Worm (Caenorhabditis elegans) whole organism, late embryonic: Measurements from ENCODE around the gene serp-1.2.
A peak's percentile ranks its signal among the peaks of the same experiment; 100 is the strongest.

Experiments
- C08G9.2 ChIP-seq: sonication (generic microtip); optimal IDR thresholded peaks from 2 replicates; lab custom pipeline; 2016; ENCODE audit warnings: mild to moderate bottlenecking, missing genetic modification characterization, moderate library complexity, missing compliant biosample characterization
- C38D4.7 ChIP-seq: fragments of 200-800 bp; sonication (Bioruptor generic); optimal IDR thresholded peaks from 2 replicates; lab custom pipeline; 2018; ENCODE audit warnings: mild to moderate bottlenecking, missing genetic modification characterization, moderate library complexity, missing compliant biosample characterization
- F13H6.1 ChIP-seq: sonication (generic microtip); optimal IDR thresholded peaks from 2 replicates; lab custom pipeline; 2016; ENCODE audit warnings: missing genetic modification characterization, missing compliant biosample characterization
- K02D7.2 ChIP-seq: sonication (generic microtip); optimal IDR thresholded peaks from 2 replicates; lab custom pipeline; 2017; ENCODE audit warnings: mild to moderate bottlenecking, missing genetic modification characterization, missing compliant biosample characterization
- T23F11.4 ChIP-seq: fragments of 200-800 bp; sonication (Bioruptor generic); optimal IDR thresholded peaks from 2 replicates; lab custom pipeline; 2018; ENCODE audit warnings: mild to moderate bottlenecking, missing genetic modification characterization, missing compliant biosample characterization
- ahr-1 ChIP-seq: sonication (generic microtip); optimal IDR thresholded peaks from 2 replicates; lab custom pipeline; 2016; ENCODE audit warnings: missing genetic modification characterization, missing compliant biosample characterization
- ama-1 ChIP-seq: fragments of 150-350 bp; optimal IDR thresholded peaks from 2 replicates; lab custom pipeline; 2014
- ceh-14 ChIP-seq: sonication (generic microtip); optimal IDR thresholded peaks from 2 replicates; lab custom pipeline; 2016; ENCODE audit warnings: missing genotype, missing genetic modification characterization, missing compliant biosample characterization
- ceh-18 ChIP-seq: sonication (generic microtip); optimal IDR thresholded peaks from 2 replicates; lab custom pipeline; 2016; ENCODE audit warnings: missing genetic modification characterization, missing compliant biosample characterization
- ceh-19 ChIP-seq: fragments of 200-800 bp; sonication (Bioruptor generic); optimal IDR thresholded peaks from 2 replicates; lab custom pipeline; 2018; ENCODE audit warnings: mild to moderate bottlenecking, missing genetic modification characterization, missing compliant biosample characterization
- ceh-2 ChIP-seq: sonication (generic microtip); optimal IDR thresholded peaks from 2 replicates; lab custom pipeline; 2016; ENCODE audit warnings: missing genotype, missing genetic modification characterization, missing compliant biosample characterization
- ceh-22 ChIP-seq: sonication (generic microtip); optimal IDR thresholded peaks from 2 replicates; lab custom pipeline; 2017; ENCODE audit warnings: missing biosample characterization, missing genetic modification characterization
- ceh-24 ChIP-seq: sonication (generic microtip); optimal IDR thresholded peaks from 2 replicates; lab custom pipeline; 2016; ENCODE audit warnings: mild to moderate bottlenecking, missing genetic modification characterization, missing compliant biosample characterization
- ceh-30 ChIP-seq: fragments of 150-350 bp; optimal IDR thresholded peaks from 2 replicates; lab custom pipeline; 2014; ENCODE audit warnings: missing biosample characterization, missing genetic modification characterization
- ceh-31 ChIP-seq: sonication (generic microtip); optimal IDR thresholded peaks from 2 replicates; lab custom pipeline; 2016; ENCODE audit warnings: missing genetic modification characterization, missing compliant biosample characterization
- ceh-45 ChIP-seq: fragments of 200-800 bp; sonication (Bioruptor generic); IDR thresholded peaks from 2 replicates; pipeline ENCODE4 v1.3.6; 2022; ENCODE audit warnings: missing genetic modification reagents, missing genetic modification characterization, missing compliant biosample characterization
- ceh-48 ChIP-seq: sonication (generic microtip); optimal IDR thresholded peaks from 2 replicates; lab custom pipeline; 2016; ENCODE audit warnings: missing genetic modification characterization, inconsistent platforms, missing compliant biosample characterization
- ceh-6 ChIP-seq: fragments of 200-800 bp; sonication (Bioruptor generic); optimal IDR thresholded peaks from 2 replicates; lab custom pipeline; 2018; ENCODE audit warnings: mild to moderate bottlenecking, missing genetic modification characterization, missing compliant biosample characterization
- dmd-4 ChIP-seq: sonication (generic microtip); optimal IDR thresholded peaks from 2 replicates; lab custom pipeline; 2016; ENCODE audit warnings: borderline replicate concordance, missing genetic modification characterization, missing compliant biosample characterization
- dve-1 ChIP-seq: sonication (generic microtip); optimal IDR thresholded peaks from 2 replicates; lab custom pipeline; 2017; ENCODE audit warnings: antibody characterized with exemption, mild to moderate bottlenecking, missing genetic modification characterization, missing compliant biosample characterization
- ets-4 ChIP-seq: sonication (generic microtip); optimal IDR thresholded peaks from 2 replicates; lab custom pipeline; 2016; ENCODE audit warnings: missing genetic modification characterization, missing compliant biosample characterization
- eyg-1 ChIP-seq: sonication (generic microtip); optimal IDR thresholded peaks from 2 replicates; lab custom pipeline; 2016; ENCODE audit warnings: missing genotype, missing genetic modification characterization, missing compliant biosample characterization
- fax-1 ChIP-seq: sonication (generic microtip); optimal IDR thresholded peaks from 2 replicates; lab custom pipeline; 2016; ENCODE audit warnings: missing genotype, missing genetic modification characterization, missing compliant biosample characterization
- fkh-6 ChIP-seq: sonication (generic microtip); optimal IDR thresholded peaks from 2 replicates; lab custom pipeline; 2016; ENCODE audit warnings: missing genetic modification characterization, missing compliant biosample characterization
- gmeb-2 ChIP-seq: sonication (generic microtip); optimal IDR thresholded peaks from 2 replicates; lab custom pipeline; 2016; ENCODE audit warnings: missing genetic modification characterization, inconsistent platforms, missing compliant biosample characterization
- hlh-13 ChIP-seq: fragments of 200-800 bp; sonication (Bioruptor generic); optimal IDR thresholded peaks from 2 replicates; lab custom pipeline; 2018; ENCODE audit warnings: mild to moderate bottlenecking, missing genetic modification characterization, missing compliant biosample characterization
- hlh-6 ChIP-seq: sonication (generic microtip); optimal IDR thresholded peaks from 2 replicates; lab custom pipeline; 2016; ENCODE audit warnings: missing genotype, missing genetic modification characterization, missing compliant biosample characterization
- hlh-8 ChIP-seq: sonication (generic microtip); optimal IDR thresholded peaks from 2 replicates; lab custom pipeline; 2016; ENCODE audit warnings: missing genotype, missing genetic modification characterization, missing compliant biosample characterization
- lin-11 ChIP-seq: fragments of 200-800 bp; sonication (Bioruptor generic); optimal IDR thresholded peaks from 2 replicates; lab custom pipeline; 2018; ENCODE audit warnings: mild to moderate bottlenecking, missing genetic modification characterization, missing compliant biosample characterization
- madf-2 ChIP-seq: sonication (generic microtip); optimal IDR thresholded peaks from 2 replicates; lab custom pipeline; 2017; ENCODE audit warnings: missing genetic modification characterization, missing compliant biosample characterization
- nhr-232 ChIP-seq: sonication (generic microtip); optimal IDR thresholded peaks from 2 replicates; lab custom pipeline; 2016; ENCODE audit warnings: missing genetic modification characterization, missing compliant biosample characterization
- odd-2 ChIP-seq: sonication (generic microtip); optimal IDR thresholded peaks from 2 replicates; lab custom pipeline; 2017; ENCODE audit warnings: antibody characterized with exemption, mild to moderate bottlenecking, missing genetic modification characterization, missing compliant biosample characterization
- pag-3 ChIP-seq: sonication (generic microtip); optimal IDR thresholded peaks from 2 replicates; lab custom pipeline; 2016; ENCODE audit warnings: missing compliant biosample characterization, missing genetic modification characterization, borderline replicate concordance
- pat-9 ChIP-seq: fragments of 200-800 bp; sonication (Bioruptor generic); optimal IDR thresholded peaks from 2 replicates; lab custom pipeline; 2018; ENCODE audit warnings: mild to moderate bottlenecking, missing genetic modification characterization, moderate library complexity, missing compliant biosample characterization
- pax-1 ChIP-seq: fragments of 150-350 bp; optimal IDR thresholded peaks from 2 replicates; lab custom pipeline; 2014; ENCODE audit warnings: missing biosample characterization, missing genetic modification characterization
- pqm-1 ChIP-seq: sonication (generic microtip); optimal IDR thresholded peaks from 2 replicates; lab custom pipeline; 2016; ENCODE audit warnings: missing genetic modification characterization, missing compliant biosample characterization
- pros-1 ChIP-seq: fragments of 150-350 bp; optimal IDR thresholded peaks from 2 replicates; lab custom pipeline; 2014; ENCODE audit warnings: missing biosample characterization, missing genetic modification reagents, missing genetic modification characterization
- ref-2 ChIP-seq: sonication (generic microtip); optimal IDR thresholded peaks from 2 replicates; lab custom pipeline; 2016; ENCODE audit warnings: missing genetic modification characterization, missing compliant biosample characterization
- sdc-2 ChIP-seq: sonication (generic microtip); optimal IDR thresholded peaks from 2 replicates; lab custom pipeline; 2016; ENCODE audit warnings: missing genotype, missing genetic modification characterization, missing compliant biosample characterization
- sox-2 ChIP-seq: fragments of 200-800 bp; sonication (Bioruptor generic); IDR thresholded peaks from 2 replicates; pipeline ENCODE4 v1.3.6; 2022; ENCODE audit warnings: missing genetic modification reagents, missing genetic modification characterization, missing compliant biosample characterization
- tbx-2 ChIP-seq: sonication (generic microtip); optimal IDR thresholded peaks from 2 replicates; lab custom pipeline; 2016; ENCODE audit warnings: missing genetic modification characterization, missing compliant biosample characterization
- tbx-7 ChIP-seq: sonication (generic microtip); optimal IDR thresholded peaks from 2 replicates; lab custom pipeline; 2016; ENCODE audit warnings: missing genotype, missing genetic modification characterization, missing compliant biosample characterization
- ttx-3 ChIP-seq: sonication (generic microtip); optimal IDR thresholded peaks from 2 replicates; lab custom pipeline; 2016; ENCODE audit warnings: missing genetic modification reagents, missing genetic modification characterization, missing compliant biosample characterization
- unc-42 ChIP-seq: sonication (generic microtip); optimal IDR thresholded peaks from 2 replicates; lab custom pipeline; 2016; ENCODE audit warnings: missing genotype, missing genetic modification characterization, missing compliant biosample characterization
- unc-55 ChIP-seq: sonication (generic microtip); optimal IDR thresholded peaks from 2 replicates; lab custom pipeline; 2017; ENCODE audit warnings: missing biosample characterization, missing genetic modification reagents, missing genetic modification characterization
- unc-86 ChIP-seq: sonication (generic microtip); optimal IDR thresholded peaks from 2 replicates; lab custom pipeline; 2016; ENCODE audit warnings: missing genetic modification characterization, missing compliant biosample characterization
- zip-5 ChIP-seq: sonication (generic microtip); optimal IDR thresholded peaks from 2 replicates; lab custom pipeline; 2016; ENCODE audit warnings: missing genetic modification characterization, missing compliant biosample characterization
- ztf-16 ChIP-seq: sonication (generic microtip); optimal IDR thresholded peaks from 2 replicates; lab custom pipeline; 2017; ENCODE audit warnings: missing genetic modification characterization, missing compliant biosample characterization

serp-1.2 gene

ce11 chrIV:8223055-8223454 lies 2.4 kb upstream of the serp-1.2 start:
- TF ChIP-seq zip-5 (tag; lab: Kevin White, UChicago) (no peak), ceh-14 (tag; lab: Kevin White, UChicago) (no peak), unc-42 (tag; lab: Kevin White, UChicago) (no peak), tbx-7 (no peak), eyg-1 (tag; lab: Kevin White, UChicago) (no peak), ceh-22 (tag; lab: Kevin White, UChicago) (no peak), lin-11 (tag; lab: Kevin White, UChicago) (no peak), ceh-30 (tag; lab: Kevin White, UChicago) (no peak), ztf-16 (tag; lab: Kevin White, UChicago) (no peak), pag-3 (tag; lab: Kevin White, UChicago) (no peak), ets-4 (no peak), odd-2 (tag; lab: Kevin White, UChicago) (no peak), C08G9.2 (tag; lab: Kevin White, UChicago) (no peak), ceh-2 (no peak)

- TF ChIP-seq ama-1 (peak; percentile 1), odd-2 (tag; lab: Kevin White, UChicago) (no peak)
- TF ChIP-seq, all 69 proteins: peak for 1
Observed at ce11 chrIV:8226474-8226873, 1.0 kb downstream of the serp-1.2 start.

- no peak for TF ChIP-seq pros-1 (tag; lab: Kevin White, UChicago)
- peak; percentile 60 for TF ChIP-seq F13H6.1
- TF ChIP-seq fax-1 (tag; lab: Kevin White, UChicago), result no peak
- no peak for TF ChIP-seq pag-3 (tag; lab: Kevin White, UChicago)
- TF ChIP-seq dve-1 (tag; lab: Kevin White, UChicago), result peak; percentile 63
- TF ChIP-seq ceh-30 (tag; lab: Kevin White, UChicago), result no peak
- TF ChIP-seq K02D7.2 (tag; lab: Kevin White, UChicago), result no peak
- no peak for TF ChIP-seq pax-1 (tag; lab: Kevin White, UChicago)
- TF ChIP-seq ttx-3 (tag; lab: Kevin White, UChicago), result no peak
- no peak for TF ChIP-seq nhr-232 (tag; lab: Kevin White, UChicago)
- TF ChIP-seq ceh-22 (tag; lab: Kevin White, UChicago), result no peak
- no peak for TF ChIP-seq odd-2 (tag; lab: Kevin White, UChicago)
- peak; percentile 37 for TF ChIP-seq hlh-6 (tag; lab: Kevin White, UChicago)
- no peak for TF ChIP-seq ahr-1 (tag; lab: Kevin White, UChicago)
- no peak for TF ChIP-seq pat-9 (tag; lab: Kevin White, UChicago)
- no peak for TF ChIP-seq lin-11 (tag; lab: Kevin White, UChicago)
- TF ChIP-seq ceh-18 (tag; lab: Kevin White, UChicago), result peak; percentile 58
- no peak for TF ChIP-seq hlh-8 (tag; lab: Kevin White, UChicago)
- no peak for TF ChIP-seq sdc-2 (tag; lab: Kevin White, UChicago)
- no peak for TF ChIP-seq ceh-45 (GFP tag; lab: Robert Waterston, UW)
- TF ChIP-seq madf-2 (tag; lab: Kevin White, UChicago), result no peak
- TF ChIP-seq ceh-31 (tag; lab: Kevin White, UChicago), result no peak
- no peak for TF ChIP-seq tbx-7
- TF ChIP-seq T23F11.4 (GFP tag; lab: Kevin White, UChicago), result no peak
- no peak for TF ChIP-seq ztf-16 (tag; lab: Kevin White, UChicago)
- TF ChIP-seq unc-42 (tag; lab: Kevin White, UChicago), result no peak
- TF ChIP-seq ceh-24 (tag; lab: Kevin White, UChicago), result no peak
- TF ChIP-seq dmd-4, result no peak
- TF ChIP-seq unc-55 (GFP tag; lab: Kevin White, UChicago), result peak; percentile 38
- peak; percentile 77 for TF ChIP-seq pqm-1 (tag; lab: Kevin White, UChicago)
- TF ChIP-seq ceh-6 (GFP tag; lab: Kevin White, UChicago), result no peak
- TF ChIP-seq fkh-6 (tag; lab: Kevin White, UChicago), result no peak
- no peak for TF ChIP-seq ceh-19
- no peak for TF ChIP-seq ceh-48 (tag; lab: Kevin White, UChicago)
- no peak for TF ChIP-seq unc-86 (tag; lab: Kevin White, UChicago)
- TF ChIP-seq C08G9.2 (tag; lab: Kevin White, UChicago), result no peak
- TF ChIP-seq gmeb-2 (tag; lab: Kevin White, UChicago), result no peak
- no peak for TF ChIP-seq sox-2 (GFP tag; lab: Robert Waterston, UW)
- peak; percentile 34 for TF ChIP-seq tbx-2 (tag; lab: Kevin White, UChicago)
- no peak for TF ChIP-seq eyg-1 (tag; lab: Kevin White, UChicago)
- TF ChIP-seq ets-4, result peak; percentile 21
- TF ChIP-seq zip-5 (tag; lab: Kevin White, UChicago), result no peak
- no peak for TF ChIP-seq hlh-13 (GFP tag; lab: Kevin White, UChicago)
- TF ChIP-seq ref-2, result no peak
- TF ChIP-seq C38D4.7 (GFP tag; lab: Kevin White, UChicago), result no peak
- peak; percentile 36 for TF ChIP-seq ceh-2
Observed at ce11 chrIV:8229523-8229922, 4.0 kb downstream of the serp-1.2 start.
